Fruit fly (Drosophila melanogaster): ENCODE measurements around the gene wrm1.

The wrm1 gene

DNA sequence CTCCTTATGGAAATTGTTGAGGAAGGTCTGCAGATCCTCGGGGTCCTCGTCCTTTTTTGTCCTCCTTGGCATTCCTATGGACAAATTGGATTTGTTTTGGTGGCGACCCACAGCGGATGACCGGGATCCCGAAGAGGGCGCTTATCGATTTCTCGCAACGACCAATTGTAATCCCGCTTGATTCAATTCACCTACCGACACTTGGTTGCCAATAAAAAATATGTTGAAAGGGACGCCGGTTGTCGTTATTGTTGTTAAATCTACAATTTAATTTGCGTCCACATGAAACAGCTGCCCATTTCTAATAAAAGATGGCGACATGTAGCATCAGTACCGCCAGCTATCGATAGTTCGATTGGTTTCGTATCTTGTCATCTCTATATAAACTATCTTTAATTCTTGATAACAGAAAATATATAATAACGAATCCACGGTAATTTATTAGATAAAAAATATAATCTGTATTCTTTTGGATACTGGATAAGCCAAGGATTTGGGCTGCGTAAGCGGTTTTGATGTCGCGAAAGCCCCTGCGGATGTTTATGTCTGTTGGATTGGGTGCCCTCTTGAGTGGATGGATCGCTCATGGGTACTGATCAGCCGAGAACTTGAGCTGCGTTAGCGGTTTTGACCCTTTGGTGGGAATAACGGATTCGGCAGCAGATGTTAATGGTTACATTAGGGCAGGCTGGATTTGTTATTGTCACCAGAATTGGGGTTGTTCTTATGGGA, 21.5 kb upstream of the wrm1 start, which contains the start of gene CTCF:
Gene CTCF, minus strand, starts transcription at position 328 of the 732 bp plus-strand sequence.
- TF ChIP-seq CTCF (optimal IDR thresholded peaks at IDR 0.05) (peak; percentile 85 to 93), CG8478 (optimal IDR thresholded peaks at IDR 0.05) (no peak)

- TF ChIP-seq CG8478 (optimal IDR thresholded peaks at IDR 0.05) = no peak
- no peak for TF ChIP-seq CTCF (optimal IDR thresholded peaks at IDR 0.05)
Observed at dm6 chr3L:7349311-7349710, 14.3 kb upstream of the wrm1 start.

DNA sequence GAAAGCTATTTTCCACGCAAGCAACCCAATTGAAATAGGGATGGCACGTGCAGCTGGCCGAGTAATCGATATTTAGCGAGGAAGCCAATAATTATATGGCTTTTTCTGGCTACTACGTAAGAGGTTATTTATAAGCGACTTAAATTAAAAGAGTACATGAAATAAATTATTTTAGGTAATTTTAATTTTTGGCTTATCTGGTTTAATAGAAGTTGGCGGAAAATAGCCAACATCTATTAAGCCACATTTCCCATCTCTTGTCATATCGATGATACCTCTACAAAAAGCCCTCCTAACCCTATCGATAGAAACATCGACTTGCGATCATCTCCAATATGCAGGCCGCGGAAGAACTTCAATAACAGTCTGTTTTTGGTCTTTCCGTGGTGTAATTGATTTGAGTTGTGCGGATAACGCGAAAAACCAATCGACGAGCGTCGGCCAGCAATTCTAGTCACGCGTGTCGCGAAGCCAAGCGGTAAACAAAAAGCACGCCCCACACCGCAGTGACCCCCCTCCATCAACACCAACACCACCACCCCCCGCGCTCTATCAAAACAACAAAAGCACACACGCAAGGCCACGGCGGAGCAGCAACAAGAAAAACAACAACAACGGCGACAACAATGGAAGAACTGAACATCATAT, 13.1 kb upstream of the wrm1 start, which contains the start of the genes Srp19 and qm:
Gene Srp19, minus strand, starts transcription at position 51 of the 648 bp plus-strand sequence.
Gene qm, plus strand, starts transcription at position 330 of the 648 bp plus-strand sequence.
- TF ChIP-seq CG8478 (optimal IDR thresholded peaks at IDR 0.05) (no peak), CTCF (optimal IDR thresholded peaks at IDR 0.05) (no peak)

DNA sequence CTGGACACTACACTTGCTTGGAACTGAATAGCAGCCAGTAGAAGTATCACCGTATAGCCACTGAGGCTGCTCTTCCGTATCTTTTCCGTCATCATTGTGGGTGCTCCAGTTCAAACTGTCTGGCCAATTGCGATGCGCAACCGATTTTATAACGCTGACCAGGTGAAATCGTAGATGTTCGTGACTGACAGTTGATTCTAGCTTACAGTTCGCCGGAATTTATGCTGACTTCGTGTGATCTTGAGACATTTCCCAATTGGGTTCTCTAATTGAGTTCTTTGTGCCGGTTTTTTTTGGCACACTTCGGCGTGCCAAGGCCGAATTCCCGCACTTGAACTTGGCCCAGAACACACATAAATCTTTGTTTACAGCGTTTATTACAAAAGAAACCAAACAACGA, 11.9 kb upstream of the wrm1 start, which contains the start of gene CG14834:
Gene CG14834, minus strand, starts transcription at position 173 of the 400 bp plus-strand sequence.
- TF ChIP-seq CG8478 (optimal IDR thresholded peaks at IDR 0.05) (no peak), CTCF (optimal IDR thresholded peaks at IDR 0.05) (no peak)

- TF ChIP-seq CG8478 (optimal IDR thresholded peaks at IDR 0.05) (no peak), CTCF (optimal IDR thresholded peaks at IDR 0.05) (no peak)
Observed at dm6 chr3L:7344965-7345427, 10.0 kb upstream of the wrm1 start, which contains the start of gene Cln7. TSS of gene Cln7 (minus strand) at chr3L:7345183.

DNA sequence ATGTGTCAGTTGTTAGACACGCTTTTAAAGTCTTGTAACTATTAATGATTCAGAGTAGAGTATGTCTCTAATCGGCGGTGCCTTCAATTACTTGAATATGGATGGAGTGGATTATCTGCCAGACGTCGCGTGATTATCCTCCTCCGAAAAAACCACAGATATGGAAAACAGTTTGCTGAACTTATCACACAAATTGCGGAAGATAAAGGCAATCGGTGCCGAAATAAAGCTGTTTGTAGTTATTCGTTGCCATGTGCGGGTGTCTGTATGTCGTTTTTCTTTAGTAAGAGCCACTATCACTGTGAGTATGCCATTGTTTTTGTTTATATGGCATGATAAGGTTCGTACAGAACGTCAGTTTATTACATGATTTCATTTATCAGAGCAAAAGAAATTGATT, 9.0 kb upstream of the wrm1 start:
- no peak for TF ChIP-seq CTCF (optimal IDR thresholded peaks at IDR 0.05)
- TF ChIP-seq CG8478 (optimal IDR thresholded peaks at IDR 0.05) = no peak

DNA sequence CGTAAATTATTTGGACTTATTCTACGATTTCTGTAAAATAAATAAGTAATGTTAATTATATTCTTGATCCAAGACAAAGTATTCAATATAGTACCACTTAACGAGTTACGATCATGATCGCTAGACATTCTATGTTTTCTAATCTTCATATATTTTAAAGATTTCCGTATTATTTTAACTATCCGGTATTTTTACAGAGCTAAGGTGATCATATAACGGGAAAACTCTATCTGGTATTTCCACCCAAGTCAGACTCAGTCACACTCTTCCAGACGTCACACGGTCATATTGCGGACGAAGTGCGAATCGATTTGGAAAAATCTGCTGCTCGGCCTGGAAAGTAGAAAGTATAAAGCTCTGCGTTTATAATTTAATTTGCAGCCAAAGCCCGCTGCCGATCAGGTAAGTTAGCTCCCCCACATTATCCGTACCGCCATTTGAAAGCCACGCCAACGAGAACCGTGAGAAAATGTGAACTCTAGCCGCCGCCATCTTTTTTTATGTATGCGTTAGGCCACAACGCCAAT, 4.3 kb upstream of the wrm1 start, which contains the start of the genes lark and eco:
Gene lark, plus strand, starts transcription at position 51 of the 527 bp plus-strand sequence.
Gene eco, minus strand, starts transcription at position 125 of the 527 bp plus-strand sequence.
- no peak for TF ChIP-seq CTCF (optimal IDR thresholded peaks at IDR 0.05)
- no peak for TF ChIP-seq CG8478 (optimal IDR thresholded peaks at IDR 0.05)

DNA sequence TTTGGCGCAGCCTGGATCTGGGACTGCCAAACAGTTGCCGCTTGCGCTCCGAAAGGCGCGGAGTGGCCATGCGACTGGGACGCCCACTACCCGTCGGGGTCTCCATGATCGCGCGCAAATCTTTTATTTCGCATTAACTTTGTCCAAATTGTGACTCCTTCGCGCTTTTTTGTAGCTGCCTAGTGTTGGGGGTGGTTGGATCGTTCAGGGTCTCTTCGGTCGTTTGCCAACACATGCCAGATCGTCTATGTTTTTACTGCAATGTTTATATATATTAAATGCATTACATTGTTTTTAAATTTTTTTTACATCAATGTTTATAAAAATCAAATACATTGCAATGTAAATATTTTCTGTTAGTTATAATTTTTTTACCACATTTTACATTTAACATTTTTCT, 3.8 kb upstream of the wrm1 start:
- TF ChIP-seq CG8478 (optimal IDR thresholded peaks at IDR 0.05) = no peak
- no peak for TF ChIP-seq CTCF (optimal IDR thresholded peaks at IDR 0.05)

- TF ChIP-seq CTCF (optimal IDR thresholded peaks at IDR 0.05) (no peak), CG8478 (optimal IDR thresholded peaks at IDR 0.05) (no peak)
Observed at dm6 chr3L:7328567-7329253, 6.3 kb downstream of the wrm1 start, which contains the start of the genes mrva, CG42307 and mus312. TSS of gene mrva (minus strand) at chr3L:7328842. TSS of gene CG42307 (plus strand) at chr3L:7329132. TSS of gene mus312 (plus strand) at chr3L:7329132.

DNA sequence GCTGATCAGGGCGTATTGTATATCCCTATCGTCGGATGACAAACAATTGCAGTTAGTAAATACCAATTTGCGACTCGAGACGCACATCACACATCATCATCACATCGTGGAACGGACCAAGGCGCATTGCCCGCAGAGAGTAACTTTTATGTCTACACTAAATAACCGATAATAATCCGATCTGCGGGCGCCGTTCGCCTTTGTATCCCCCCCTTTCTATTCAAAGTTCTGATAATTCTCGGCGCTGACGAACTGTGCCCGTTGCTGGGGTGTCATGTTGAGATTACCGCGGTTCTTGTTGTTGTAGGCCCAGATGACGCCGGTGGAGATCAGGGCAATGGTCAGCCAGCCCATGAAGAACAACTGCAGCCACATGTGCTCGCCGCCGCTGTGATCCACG, 8.3 kb downstream of the wrm1 start:
- TF ChIP-seq CTCF (optimal IDR thresholded peaks at IDR 0.05) (no peak), CG8478 (optimal IDR thresholded peaks at IDR 0.05) (no peak)

dm6 chr3L:7323348-7323747, 11.7 kb downstream of the wrm1 start, which contains the start of the genes RhoGEF4 and Rint1:
TSS of gene RhoGEF4 (minus strand) at chr3L:7323411.
TSS of gene Rint1 (plus strand) at chr3L:7323619.
- TF ChIP-seq CG8478 (optimal IDR thresholded peaks at IDR 0.05) (no peak), CTCF (optimal IDR thresholded peaks at IDR 0.05) (no peak)

DNA sequence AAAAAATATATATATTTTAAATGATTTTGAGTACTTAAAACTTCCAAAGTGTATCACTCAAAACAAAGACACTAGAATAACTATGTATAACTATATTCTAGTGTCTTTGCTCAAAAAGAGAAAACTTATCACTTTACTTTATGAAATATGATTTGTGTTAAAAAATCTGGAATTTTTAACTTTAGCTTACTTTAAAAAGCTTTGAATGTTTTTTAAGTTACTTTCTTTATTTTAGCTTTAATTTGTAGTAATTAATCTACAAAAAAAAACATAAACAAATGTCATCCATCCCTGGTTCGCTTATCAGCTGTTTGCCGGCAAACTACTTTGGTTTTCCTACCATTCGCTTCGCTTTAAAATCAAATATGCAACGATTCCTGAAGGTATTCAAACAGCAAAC, 15.3 kb downstream of the wrm1 start, which contains the start of gene CG8607:
Gene CG8607, plus strand, starts transcription at position 301 of the 400 bp plus-strand sequence.
- TF ChIP-seq CTCF (optimal IDR thresholded peaks at IDR 0.05) (no peak), CG8478 (optimal IDR thresholded peaks at IDR 0.05) (no peak)

DNA sequence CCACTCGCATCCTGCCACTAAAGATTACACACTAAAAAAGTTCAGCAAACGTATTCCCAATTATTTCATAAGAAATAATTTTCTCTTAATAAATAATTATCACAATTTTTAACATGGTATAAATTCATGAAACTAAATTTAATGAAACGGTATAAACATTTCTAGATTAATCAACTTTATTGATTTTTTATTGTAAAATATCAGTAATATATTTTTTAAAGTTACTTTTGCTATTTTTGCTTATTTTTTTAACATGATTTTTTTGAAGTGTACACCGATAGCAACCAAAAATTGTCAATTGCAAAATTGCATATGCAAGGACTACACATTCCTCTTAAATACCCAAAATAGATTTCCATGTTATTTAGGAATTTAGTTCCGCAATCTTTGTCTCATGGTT, 20.9 kb downstream of the wrm1 start:
- TF ChIP-seq CTCF (optimal IDR thresholded peaks at IDR 0.05) (no peak), CG8478 (optimal IDR thresholded peaks at IDR 0.05) (no peak)

dm6 chr3L:7313559-7314132, 21.4 kb downstream of the wrm1 start:
- no peak for TF ChIP-seq CG8478 (optimal IDR thresholded peaks at IDR 0.05)
- no peak for TF ChIP-seq CTCF (optimal IDR thresholded peaks at IDR 0.05)

All from S2 (cell line).